Worm (Caenorhabditis elegans) whole organism, L2 larva: ENCODE data around the gene F01F1.11.

Source experiments
- blmp-1 ChIP-seq: sonication (generic microtip); optimal IDR thresholded peaks from 2 replicates; lab custom pipeline; 2017; ENCODE audit warnings: missing genetic modification characterization, mild to moderate bottlenecking, missing compliant biosample characterization, antibody characterized with exemption, moderate library complexity; ENCODE audit not compliant: insufficient read depth
- nhr-237 ChIP-seq: fragments of 150-350 bp; optimal IDR thresholded peaks from 2 replicates; lab custom pipeline; 2014; ENCODE audit warnings: missing biosample characterization, missing genetic modification characterization
- zag-1 ChIP-seq: fragments of 150-350 bp; optimal IDR thresholded peaks from 2 replicates; lab custom pipeline; 2014; ENCODE audit warnings: missing biosample characterization, missing genetic modification characterization

- TF ChIP-seq blmp-1: no peak
- TF ChIP-seq nhr-237 (tag; lab: Kevin White, UChicago): no peak
- TF ChIP-seq zag-1 (tag; lab: Kevin White, UChicago): no peak
Observed at ce11 chrIII:5822816-5823215, 48.9 kb downstream of the F01F1.11 start.
